Worm (Caenorhabditis elegans): ENCODE results near the gene ins-8.

The ins-8 gene

ce11 chrIV:9682514-9682913 lies 1.8 kb upstream of the ins-8 start, which contains the start of gene ins-7 (continued):
- TF ChIP-seq snpc-1.2 (GFP tag; IDR thresholded peaks at IDR 0.05) (no peak), fos-1 (tag; optimal IDR thresholded peaks at IDR 0.05) (no peak)

- TF ChIP-seq daf-16 (GFP tag; optimal IDR thresholded peaks at IDR 0.05) (no peak), daf-16 (tag; optimal IDR thresholded peaks at IDR 0.05) (peak; percentile 67), jun-1 (tag; optimal IDR thresholded peaks at IDR 0.05) (no peak)
Measured at ce11 chrIV:9679296-9679695, 1.4 kb downstream of the ins-8 start.

DNA sequence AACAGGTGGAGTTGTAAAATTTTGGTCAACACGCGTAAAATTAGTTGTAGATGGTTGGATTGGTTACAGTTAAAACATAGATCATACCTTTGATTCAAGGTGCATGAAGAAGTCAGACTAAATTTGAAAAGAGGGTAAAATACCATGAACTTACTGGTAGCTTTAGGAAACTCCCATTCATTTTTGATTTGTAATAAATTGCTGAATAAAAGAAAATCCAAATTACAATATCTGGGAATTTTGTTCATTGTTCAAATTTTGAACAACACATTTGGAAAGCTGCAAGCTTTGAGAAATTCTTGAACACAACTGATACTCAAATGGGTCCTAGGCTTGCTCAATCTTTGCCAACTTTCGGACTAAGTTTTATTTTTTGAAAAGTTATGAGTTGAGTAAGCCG lies 2.7 kb downstream of the ins-8 start:
- TF ChIP-seq madf-5 (GFP tag; IDR thresholded peaks at IDR 0.05) (no peak), mdt-29 (GFP tag; IDR thresholded peaks at IDR 0.05) (no peak), unc-62 (GFP tag; optimal IDR thresholded peaks at IDR 0.05 in 1 of 2) (no peak), unc-62 (tag; optimal IDR thresholded peaks at IDR 0.05) (no peak), aha-1 (tag) (peak; percentile 91)

DNA sequence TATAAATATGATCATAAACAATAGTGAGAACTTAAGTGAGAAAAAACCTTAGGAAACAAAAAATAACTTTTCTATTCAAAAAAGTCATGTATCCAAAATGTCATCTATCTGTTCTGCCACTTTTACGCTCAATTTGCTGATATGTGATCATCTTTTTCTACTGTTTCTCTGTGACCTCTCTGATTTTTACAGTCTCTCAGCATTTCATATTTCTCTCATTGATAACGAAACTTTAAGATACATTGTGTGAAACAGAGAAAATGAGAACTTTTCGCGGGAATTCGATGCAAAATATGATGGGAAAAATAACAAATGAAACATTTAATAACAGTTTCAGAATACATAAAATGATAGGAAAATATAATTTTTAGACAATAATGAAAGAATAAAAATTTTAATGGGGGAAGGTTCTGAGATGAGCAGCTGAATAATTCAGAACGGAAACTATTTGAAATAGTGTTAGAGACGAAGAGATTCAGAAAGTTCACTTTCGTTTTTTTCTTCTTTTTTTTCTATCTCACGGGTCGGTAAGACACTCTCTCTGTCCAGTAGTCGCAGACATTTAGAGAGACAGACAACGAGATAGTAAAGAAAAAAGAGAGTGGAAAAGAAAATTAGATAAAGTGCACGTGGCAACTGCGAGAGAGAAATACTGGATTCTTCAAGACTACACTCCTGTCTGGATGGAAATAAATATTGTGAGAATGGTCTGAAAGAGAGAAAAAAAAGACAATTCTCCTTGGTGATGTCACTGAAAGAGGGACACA lies 3.3 kb downstream of the ins-8 start:
- TF ChIP-seq php-3 (GFP tag; IDR thresholded peaks at IDR 0.05) (no peak), F44E2.7 (GFP tag; IDR thresholded peaks at IDR 0.05) (no peak), F10B5.3 (tag; optimal IDR thresholded peaks at IDR 0.05) (no peak), ZK546.5 (tag; optimal IDR thresholded peaks at IDR 0.05) (no peak), F37D6.2 (tag; optimal IDR thresholded peaks at IDR 0.05) (no peak), tra-1 (GFP tag; IDR thresholded peaks at IDR 0.05) (peak; percentile 69), nhr-77 (tag; optimal IDR thresholded peaks at IDR 0.05) (peak; percentile 78), skn-1 (tag; optimal IDR thresholded peaks at IDR 0.05) (no peak), unc-39 (tag; optimal IDR thresholded peaks at IDR 0.05) (no peak), duxl-1 (tag; optimal IDR thresholded peaks at IDR 0.05; ENCODE audit: poor library complexity) (no peak), Y105C5A.15 (GFP tag; IDR thresholded peaks at IDR 0.05) (no peak), nhr-28 (tag; optimal IDR thresholded peaks at IDR 0.05) (peak; percentile 89), nhr-11 (tag; optimal IDR thresholded peaks at IDR 0.05) (peak; percentile 62), madf-5 (GFP tag; IDR thresholded peaks at IDR 0.05) (no peak), arid-1 (GFP tag; conservative IDR thresholded peaks at IDR 0.05) (no peak), ZK337.2 (GFP tag; IDR thresholded peaks at IDR 0.05) (no peak), snpc-4 (tag; optimal IDR thresholded peaks at IDR 0.05) (no peak), jun-1 (tag; optimal IDR thresholded peaks at IDR 0.05) (no peak), mdt-29 (GFP tag; IDR thresholded peaks at IDR 0.05) (no peak), zip-11 (GFP tag; IDR thresholded peaks at IDR 0.05) (no peak), cey-2 (tag; optimal IDR thresholded peaks at IDR 0.05; ENCODE audit: borderline replicate concordance, insufficient read depth) (no peak), hlh-11 (tag; optimal IDR thresholded peaks at IDR 0.05) (peak; percentile 90), fos-1 (tag; optimal IDR thresholded peaks at IDR 0.05) (no peak), dpl-1 (GFP tag; optimal IDR thresholded peaks at IDR 0.05) (peak; percentile 31), daf-16 (GFP tag; optimal IDR thresholded peaks at IDR 0.05) (peak in 1 of 2 experiments; percentile 46), daf-16 (tag; optimal IDR thresholded peaks at IDR 0.05) (peak; percentile 76), zfp-3 (GFP tag; conservative IDR thresholded peaks at IDR 0.05) (no peak), nhr-6 (tag; optimal IDR thresholded peaks at IDR 0.05) (no peak), hif-1 (tag; optimal IDR thresholded peaks at IDR 0.05) (peak in 1 of 2 experiments; percentile 81), mxl-2 (GFP tag; conservative IDR thresholded peaks at IDR 0.05) (0 out of 2 replicates have a peak, but pooled peaks have one; percentile 9), ces-1 (GFP tag; optimal IDR thresholded peaks at IDR 0.05) (peak; percentile 81), lin-13 (GFP tag; optimal IDR thresholded peaks at IDR 0.05) (no peak), lin-15B (tag; optimal IDR thresholded peaks at IDR 0.05) (no peak), lim-7 (GFP tag; IDR thresholded peaks at IDR 0.05) (no peak), unc-130 (GFP tag; optimal IDR thresholded peaks at IDR 0.05) (no peak), snpc-1.2 (GFP tag; IDR thresholded peaks at IDR 0.05) (no peak), nhr-41 (GFP tag; IDR thresholded peaks at IDR 0.05) (no peak), vab-7 (GFP tag; IDR thresholded peaks at IDR 0.05) (no peak), ceh-62 (tag; optimal IDR thresholded peaks at IDR 0.05) (no peak), nhr-102 (tag; optimal IDR thresholded peaks at IDR 0.05) (no peak), daf-8 (GFP tag; IDR thresholded peaks at IDR 0.05) (no peak), lin-39 (tag; optimal IDR thresholded peaks at IDR 0.05) (no peak)
